Fruit fly (Drosophila melanogaster): ENCODE measurements around the gene CG7601.

dm6 chr3R:29762297-29762696 lies 25.8 kb upstream of the CG7601 start:
- TF ChIP-seq usp (GFP tag; optimal IDR thresholded peaks at IDR 0.05) (no peak), psq (optimal IDR thresholded peaks at IDR 0.05) (no peak), EcR (GFP tag; optimal IDR thresholded peaks at IDR 0.05) (no peak)

Data from whole organism.